Worm (Caenorhabditis elegans) whole organism, mixed stage, embryonic: Measurements from ENCODE around the gene str-206.

Source experiments
- M03D4.4 ChIP-seq: sonication (generic microtip); optimal IDR thresholded peaks from 2 replicates; lab custom pipeline; 2017; ENCODE audit warnings: mild to moderate bottlenecking, missing genetic modification characterization, missing compliant biosample characterization
- bed-3 ChIP-seq: fragments of 200-800 bp; sonication (Bioruptor generic); optimal IDR thresholded peaks from 3 replicates; lab custom pipeline; 2018; ENCODE audit warnings: mild to moderate bottlenecking, missing genetic modification characterization, moderate library complexity, missing compliant biosample characterization
- blmp-1 ChIP-seq: fragments of 150-350 bp; optimal IDR thresholded peaks from 2 replicates; lab custom pipeline; 2014; ENCODE audit warnings: missing biosample characterization, missing genetic modification characterization
- ceh-39 ChIP-seq: fragments of 150-350 bp; optimal IDR thresholded peaks from 2 replicates; lab custom pipeline; 2014; ENCODE audit warnings: missing biosample characterization, missing genetic modification characterization
- ceh-43 ChIP-seq: fragments of 200-800 bp; sonication (Bioruptor generic); optimal IDR thresholded peaks from 2 replicates; lab custom pipeline; 2018; ENCODE audit warnings: mild to moderate bottlenecking, missing genetic modification characterization, moderate library complexity, missing compliant biosample characterization
- ceh-83 ChIP-seq: fragments of 200-800 bp; sonication (Bioruptor generic); optimal IDR thresholded peaks from 2 replicates; lab custom pipeline; 2018; ENCODE audit warnings: mild to moderate bottlenecking, missing genetic modification characterization, missing compliant biosample characterization
- ces-1 ChIP-seq: fragments of 150-350 bp; optimal IDR thresholded peaks from 2 replicates; lab custom pipeline; 2014; ENCODE audit warnings: missing biosample characterization, missing genetic modification reagents, missing genetic modification characterization
- cnd-1 ChIP-seq: fragments of 200-800 bp; sonication (Bioruptor generic); optimal IDR thresholded peaks from 2 replicates; lab custom pipeline; 2018; ENCODE audit warnings: mild to moderate bottlenecking, missing genetic modification characterization, missing compliant biosample characterization
- drap-1 ChIP-seq: fragments of 200-800 bp; sonication (Bioruptor generic); optimal IDR thresholded peaks from 3 replicates; lab custom pipeline; 2018; ENCODE audit warnings: mild to moderate bottlenecking, missing genetic modification characterization, missing compliant biosample characterization
- elt-1 ChIP-seq: sonication (generic microtip); optimal IDR thresholded peaks from 2 replicates; lab custom pipeline; 2017; ENCODE audit warnings: missing genetic modification characterization, mild to moderate bottlenecking, missing compliant biosample characterization, antibody characterized with exemption, moderate library complexity, borderline replicate concordance; ENCODE audit not compliant: insufficient read depth
- elt-3 ChIP-seq: fragments of 150-350 bp; optimal IDR thresholded peaks from 2 replicates; lab custom pipeline; 2014; ENCODE audit warnings: missing biosample characterization, missing genetic modification characterization
- flh-1 ChIP-seq: fragments of 200-800 bp; sonication (Bioruptor generic); optimal IDR thresholded peaks from 2 replicates; lab custom pipeline; 2018; ENCODE audit warnings: mild to moderate bottlenecking, missing genetic modification characterization, moderate library complexity, missing compliant biosample characterization
- ham-2 ChIP-seq: fragments of 200-800 bp; sonication (Bioruptor generic); optimal IDR thresholded peaks from 2 replicates; lab custom pipeline; 2018; ENCODE audit warnings: mild to moderate bottlenecking, missing genetic modification characterization, missing compliant biosample characterization
- hlh-1 ChIP-seq: fragments of 150-350 bp; optimal IDR thresholded peaks from 2 replicates; lab custom pipeline; 2014; ENCODE audit warnings: missing biosample characterization, missing genetic modification reagents, missing genetic modification characterization
- lin-13 ChIP-seq: fragments of 150-350 bp; optimal IDR thresholded peaks from 2 replicates; lab custom pipeline; 2014; ENCODE audit warnings: missing biosample characterization, missing genetic modification characterization
- lin-32 ChIP-seq: fragments of 200-800 bp; sonication (Bioruptor generic); optimal IDR thresholded peaks from 2 replicates; lab custom pipeline; 2018; ENCODE audit warnings: mild to moderate bottlenecking, missing genetic modification characterization, missing compliant biosample characterization
- lsy-2 ChIP-seq: fragments of 150-350 bp; optimal IDR thresholded peaks from 2 replicates; lab custom pipeline; 2014; ENCODE audit warnings: missing biosample characterization, missing genetic modification characterization
- mab-5 ChIP-seq: fragments of 150-350 bp; optimal IDR thresholded peaks from 2 replicates; lab custom pipeline; 2014; ENCODE audit warnings: missing biosample characterization, missing genetic modification characterization
- mep-1 ChIP-seq: fragments of 150-350 bp; optimal IDR thresholded peaks from 2 replicates; lab custom pipeline; 2017; ENCODE audit warnings: missing biosample characterization, missing genetic modification reagents, missing genetic modification characterization, inconsistent platforms
- mls-2 ChIP-seq: sonication (generic microtip); optimal IDR thresholded peaks from 2 replicates; lab custom pipeline; 2016; ENCODE audit warnings: mild to moderate bottlenecking, missing genetic modification characterization, moderate library complexity, missing compliant biosample characterization
- nhr-12 ChIP-seq: fragments of 150-350 bp; optimal IDR thresholded peaks from 2 replicates; lab custom pipeline; 2014; ENCODE audit warnings: missing biosample characterization, missing genetic modification characterization
- nhr-2 ChIP-seq: fragments of 150-350 bp; optimal IDR thresholded peaks from 2 replicates; lab custom pipeline; 2014; ENCODE audit warnings: missing biosample characterization, missing genetic modification characterization
- nhr-237 ChIP-seq: fragments of 150-350 bp; optimal IDR thresholded peaks from 2 replicates; lab custom pipeline; 2014; ENCODE audit warnings: missing biosample characterization, missing genetic modification characterization
- nhr-28 ChIP-seq: fragments of 150-350 bp; optimal IDR thresholded peaks from 2 replicates; lab custom pipeline; 2014; ENCODE audit warnings: missing biosample characterization, missing genetic modification characterization
- nhr-76 ChIP-seq: sonication (generic microtip); optimal IDR thresholded peaks from 2 replicates; lab custom pipeline; 2017; ENCODE audit warnings: missing biosample characterization, missing genetic modification characterization
- pha-4 ChIP-seq: fragments of 150-350 bp; optimal IDR thresholded peaks from 2 replicates; lab custom pipeline; 2018; ENCODE audit warnings: missing biosample characterization, missing genetic modification reagents, missing genetic modification characterization
- sem-2 ChIP-seq: fragments of 200-800 bp; sonication (Bioruptor generic); optimal IDR thresholded peaks from 2 replicates; lab custom pipeline; 2018; ENCODE audit warnings: mild to moderate bottlenecking, missing genetic modification characterization, missing compliant biosample characterization
- snpc-4 ChIP-seq: fragments of 150-350 bp; optimal IDR thresholded peaks from 2 replicates; lab custom pipeline; 2014; ENCODE audit warnings: missing biosample characterization, missing genetic modification characterization
- sptf-1 ChIP-seq: sonication (generic microtip); optimal IDR thresholded peaks from 2 replicates; lab custom pipeline; 2017; ENCODE audit warnings: mild to moderate bottlenecking, missing genetic modification characterization, moderate library complexity, missing compliant biosample characterization
- tbx-8 ChIP-seq: fragments of 200-800 bp; sonication (Bioruptor generic); optimal IDR thresholded peaks from 2 replicates; lab custom pipeline; 2018; ENCODE audit warnings: mild to moderate bottlenecking, missing genetic modification characterization, moderate library complexity, missing compliant biosample characterization
- unc-120 ChIP-seq: sonication (generic microtip); optimal IDR thresholded peaks from 2 replicates; lab custom pipeline; 2017; ENCODE audit warnings: missing genetic modification characterization, missing compliant biosample characterization; ENCODE audit not compliant: poor library complexity, severe bottlenecking
- unc-39 ChIP-seq: fragments of 150-350 bp; optimal IDR thresholded peaks from 2 replicates; lab custom pipeline; 2014; ENCODE audit warnings: missing biosample characterization, missing genetic modification characterization
- unc-62 ChIP-seq: fragments of 150-350 bp; optimal IDR thresholded peaks from 2 replicates; lab custom pipeline; 2014; ENCODE audit warnings: missing biosample characterization, missing genetic modification reagents, missing genetic modification characterization
- zip-8 ChIP-seq: fragments of 150-350 bp; optimal IDR thresholded peaks from 2 replicates; lab custom pipeline; 2014; ENCODE audit warnings: missing biosample characterization, missing genetic modification characterization
- ztf-11 ChIP-seq: fragments of 150-350 bp; optimal IDR thresholded peaks from 2 replicates; lab custom pipeline; 2014; ENCODE audit warnings: missing biosample characterization, missing genetic modification characterization

str-206 gene

ce11 chrV:6225745-6226528, 8.0 kb downstream of the str-206 start:
- TF ChIP-seq ces-1 (GFP tag; lab: Kevin White, UChicago) (peak; percentile 27), ceh-39 (no peak)

ce11 chrV:6226530-6227125, 8.7 kb downstream of the str-206 start, which contains the start of gene W06H8.6:
W06H8.6 (minus strand) TSS chrV:6227010.
- TF ChIP-seq ham-2 (GFP tag; lab: Kevin White, UChicago) (no peak), unc-62 (GFP tag; lab: Kevin White, UChicago) (no peak), tbx-8 (GFP tag; lab: Kevin White, UChicago) (no peak), ceh-39 (no peak)

DNA sequence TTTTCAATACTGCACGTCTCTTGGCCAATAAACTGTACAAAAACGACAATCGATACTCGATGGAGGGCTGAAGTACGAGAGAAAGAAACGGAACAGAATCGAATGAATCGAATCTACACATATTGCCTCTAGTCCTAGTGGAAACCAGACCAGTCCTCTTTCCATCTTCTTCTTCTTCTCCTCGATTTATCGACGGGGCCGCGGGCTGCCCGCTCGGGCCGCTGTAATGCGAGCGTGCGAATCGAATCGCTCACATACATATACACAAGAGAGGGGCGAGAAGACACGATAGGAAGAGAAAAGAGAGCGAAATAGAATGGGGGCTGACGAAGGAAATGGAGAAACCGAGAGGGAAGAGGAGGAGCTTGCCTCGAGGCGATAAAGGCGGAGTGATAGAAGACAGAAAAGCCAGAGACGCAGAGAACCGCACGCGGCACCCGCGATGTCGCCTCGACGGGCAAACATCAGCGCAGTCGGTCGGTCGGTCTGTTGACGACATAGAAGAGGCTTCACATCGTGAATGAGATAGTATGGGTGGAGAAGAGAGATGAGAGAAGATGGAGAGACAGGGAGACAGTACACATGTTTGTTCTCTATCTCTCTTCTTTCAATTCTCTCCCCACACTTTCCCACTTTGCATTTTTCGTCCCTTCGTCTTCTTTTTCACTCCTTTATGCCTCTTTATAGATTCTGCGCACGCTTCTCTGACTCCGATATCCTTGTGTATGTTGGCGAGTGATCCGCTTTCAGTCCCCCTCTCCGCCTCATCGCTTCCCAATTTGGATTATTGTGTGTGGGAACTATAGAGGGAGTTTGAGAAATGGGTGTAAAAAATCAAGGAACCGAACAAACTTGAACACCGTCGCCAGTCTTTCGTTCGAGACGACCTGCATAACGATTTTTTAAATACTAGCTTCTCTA, 9.7 kb downstream of the str-206 start:
- TF ChIP-seq ceh-43 (GFP tag; lab: Kevin White, UChicago), result no peak
- TF ChIP-seq elt-1 (tag; lab: Kevin White, UChicago), result no peak
- peak; percentile 66 for TF ChIP-seq ztf-11 (tag; lab: Kevin White, UChicago)
- TF ChIP-seq unc-120 (tag; lab: Kevin White, UChicago), result peak; percentile 95
- TF ChIP-seq zip-8 (tag; lab: Kevin White, UChicago), result no peak
- no peak for TF ChIP-seq unc-39 (tag; lab: Kevin White, UChicago)
- TF ChIP-seq drap-1 (GFP tag; lab: Kevin White, UChicago), result peak; percentile 67
- TF ChIP-seq mab-5, result no peak
- peak; percentile 90 for TF ChIP-seq pha-4 (tag; lab: Kevin White, UChicago)
- peak; percentile 40 for TF ChIP-seq ceh-39
- peak; percentile 87 for TF ChIP-seq unc-62 (GFP tag; lab: Kevin White, UChicago)
- peak; percentile 64 for TF ChIP-seq M03D4.4 (tag; lab: Kevin White, UChicago)
- peak; percentile 71 for TF ChIP-seq tbx-8 (GFP tag; lab: Kevin White, UChicago)
- TF ChIP-seq nhr-2, result no peak
- no peak for TF ChIP-seq flh-1 (GFP tag; lab: Kevin White, UChicago)
- peak; percentile 24 for TF ChIP-seq bed-3 (GFP tag; lab: Kevin White, UChicago)
- TF ChIP-seq mep-1 (tag; lab: Kevin White, UChicago), result peak; percentile 71
- peak; percentile 81 for TF ChIP-seq sptf-1 (tag; lab: Kevin White, UChicago)
- peak; percentile 35 for TF ChIP-seq blmp-1 (tag; lab: Kevin White, UChicago)
- no peak for TF ChIP-seq snpc-4 (tag; lab: Kevin White, UChicago)
- TF ChIP-seq nhr-12 (tag; lab: Kevin White, UChicago), result peak; percentile 82
- no peak for TF ChIP-seq lin-32 (GFP tag; lab: Kevin White, UChicago)
- TF ChIP-seq nhr-28 (tag; lab: Kevin White, UChicago), result no peak
- peak; percentile 61 for TF ChIP-seq nhr-237 (tag; lab: Kevin White, UChicago)
- TF ChIP-seq hlh-1 (tag; lab: Kevin White, UChicago), result peak; percentile 36
- no peak for TF ChIP-seq ceh-83 (GFP tag; lab: Kevin White, UChicago)
- peak; percentile 83 for TF ChIP-seq mls-2 (tag; lab: Kevin White, UChicago)
- peak; percentile 73 for TF ChIP-seq ces-1 (GFP tag; lab: Kevin White, UChicago)
- TF ChIP-seq lsy-2 (tag; lab: Kevin White, UChicago), result peak; percentile 63
- no peak for TF ChIP-seq nhr-76 (tag; lab: Kevin White, UChicago)
- peak; percentile 89 for TF ChIP-seq ham-2 (GFP tag; lab: Kevin White, UChicago)
- TF ChIP-seq cnd-1, result peak; percentile 3
- peak; percentile 12 for TF ChIP-seq elt-3 (tag; lab: Kevin White, UChicago)
- peak; percentile 62 for TF ChIP-seq lin-13 (tag; lab: Kevin White, UChicago)
- TF ChIP-seq sem-2 (GFP tag; lab: Kevin White, UChicago), result peak; percentile 8
